Fruit fly (Drosophila melanogaster) whole organism, embryonic: Measurements from ENCODE around the gene Ilp6.

Source experiments
- C15 ChIP-seq: fragments of 200-800 bp; sonication (Bioruptor generic); IDR thresholded peaks from 3 replicates; pipeline ENCODE4 v1.3.6; 2022; ENCODE audit warnings: missing biosample characterization, missing genetic modification characterization
- CG10209 ChIP-seq: fragments of 200-800 bp; sonication (Bioruptor generic); optimal IDR thresholded peaks from 3 replicates; lab custom pipeline; 2017; ENCODE audit warnings: missing biosample characterization, mild to moderate bottlenecking, missing genetic modification characterization, missing genetic modification reagents
- CG10543 ChIP-seq: fragments of 200-800 bp; sonication (Bioruptor generic); optimal IDR thresholded peaks from 3 replicates; lab custom pipeline; 2017; ENCODE audit warnings: missing biosample characterization, mild to moderate bottlenecking, missing genetic modification characterization, moderate library complexity
- CG11504 ChIP-seq: fragments of 200-800 bp; sonication (Bioruptor generic); optimal IDR thresholded peaks from 3 replicates; lab custom pipeline; 2019; ENCODE audit warnings: missing biosample characterization, mild to moderate bottlenecking, missing genetic modification characterization, moderate library complexity
- CG12104 ChIP-seq: fragments of 200-800 bp; sonication (Bioruptor generic); optimal IDR thresholded peaks from 3 replicates; lab custom pipeline; 2016; ENCODE audit warnings: missing biosample characterization, missing genetic modification characterization
- CG13123 ChIP-seq: fragments of 200-800 bp; sonication (Bioruptor generic); optimal IDR thresholded peaks from 2 replicates; lab custom pipeline; 2016; ENCODE audit warnings: missing biosample characterization, missing genetic modification characterization
- CG16813 ChIP-seq: fragments of 200-800 bp; sonication (Bioruptor generic); IDR thresholded peaks from 3 replicates; pipeline ENCODE4 v1.3.6; 2022; ENCODE audit warnings: missing biosample characterization, missing genetic modification characterization; ENCODE audit not compliant: partially characterized antibody
- CG17385 ChIP-seq: fragments of 200-800 bp; sonication (Bioruptor generic); optimal IDR thresholded peaks from 3 replicates; lab custom pipeline; 2018; ENCODE audit warnings: missing biosample characterization, mild to moderate bottlenecking, missing genetic modification characterization
- CG17802 ChIP-seq: fragments of 200-800 bp; sonication (Bioruptor generic); optimal IDR thresholded peaks from 2 replicates; lab custom pipeline; 2018; ENCODE audit warnings: missing biosample characterization, mild to moderate bottlenecking, missing genetic modification characterization, moderate library complexity
- CG17829 ChIP-seq: fragments of 200-800 bp; optimal IDR thresholded peaks from 2 replicates; lab custom pipeline; 2019; ENCODE audit warnings: missing biosample characterization, mild to moderate bottlenecking, missing genetic modification characterization, moderate library complexity
- CG18599 ChIP-seq: fragments of 200-800 bp; sonication (Bioruptor generic); optimal IDR thresholded peaks from 3 replicates; lab custom pipeline; 2017; ENCODE audit warnings: missing biosample characterization, missing genetic modification characterization, mild to moderate bottlenecking, moderate library complexity, missing genetic modification reagents
- CG3065 ChIP-seq: fragments of 200-800 bp; sonication (Bioruptor generic); optimal IDR thresholded peaks from 2 replicates; lab custom pipeline; 2016; ENCODE audit warnings: missing biosample characterization, missing genetic modification characterization
- CG34376 ChIP-seq: fragments of 200-800 bp; sonication (Bioruptor generic); optimal IDR thresholded peaks from 2 replicates; lab custom pipeline; 2018; ENCODE audit warnings: missing biosample characterization, mild to moderate bottlenecking, missing genetic modification characterization
- CG3995 ChIP-seq: fragments of 200-800 bp; sonication (Bioruptor generic); optimal IDR thresholded peaks from 3 replicates; lab custom pipeline; 2016; ENCODE audit warnings: missing biosample characterization, missing genetic modification characterization
- CG4360 ChIP-seq: fragments of 200-800 bp; sonication (Bioruptor generic); IDR thresholded peaks from 2 replicates; pipeline ENCODE4 v1.3.6; 2022; ENCODE audit warnings: missing biosample characterization, missing genetic modification characterization
- CG6813 ChIP-seq: fragments of 200-800 bp; sonication (Bioruptor generic); optimal IDR thresholded peaks from 2 replicates; lab custom pipeline; 2017; ENCODE audit warnings: missing biosample characterization, missing genetic modification characterization, mild to moderate bottlenecking, moderate library complexity, missing genetic modification reagents
- CG8924 ChIP-seq: fragments of 200-800 bp; optimal IDR thresholded peaks from 3 replicates; lab custom pipeline; 2019; ENCODE audit warnings: missing biosample characterization, mild to moderate bottlenecking, missing genetic modification characterization, moderate library complexity
- CG9932 ChIP-seq: fragments of 200-800 bp; sonication (Bioruptor generic); IDR thresholded peaks from 2 replicates; pipeline ENCODE4 v1.3.6; 2022; ENCODE audit warnings: missing biosample characterization, missing genetic modification characterization
- Dad ChIP-seq: fragments of 200-800 bp; sonication (Bioruptor generic); optimal IDR thresholded peaks from 3 replicates; lab custom pipeline; 2016; ENCODE audit warnings: missing biosample characterization, missing genetic modification characterization
- Fer1 ChIP-seq: fragments of 200-800 bp; sonication (Bioruptor generic); optimal IDR thresholded peaks from 2 replicates; lab custom pipeline; 2017; ENCODE audit warnings: missing biosample characterization, mild to moderate bottlenecking, missing genetic modification characterization
- GATAe ChIP-seq: fragments of 200-800 bp; sonication (Bioruptor generic); conservative IDR thresholded peaks from 2 replicates; pipeline ENCODE4 v1.3.6; 2022; ENCODE audit warnings: missing biosample characterization, missing genetic modification characterization
- Hey ChIP-seq: fragments of 200-800 bp; sonication (Bioruptor generic); optimal IDR thresholded peaks from 3 replicates; lab custom pipeline; 2018; ENCODE audit warnings: missing biosample characterization, mild to moderate bottlenecking, missing genetic modification characterization
- Lim3 ChIP-seq: fragments of 200-800 bp; sonication (Bioruptor generic); IDR thresholded peaks from 2 replicates; pipeline ENCODE4 v1.3.6; 2022; ENCODE audit warnings: missing biosample characterization, missing genetic modification characterization
- Med ChIP-seq: fragments of 200-800 bp; sonication (Bioruptor generic); peaks from one replicate; lab custom pipeline; 2016; ENCODE audit warnings: missing biosample characterization, missing genetic modification characterization, mild to moderate bottlenecking, inconsistent platforms, moderate library complexity
- Mes4 ChIP-seq: fragments of 200-800 bp; sonication (Bioruptor generic); optimal IDR thresholded peaks from 2 replicates; lab custom pipeline; 2016; ENCODE audit warnings: missing biosample characterization, missing genetic modification characterization
- Mrtf ChIP-seq: fragments of 200-800 bp; sonication (Bioruptor generic); IDR thresholded peaks from 3 replicates; pipeline ENCODE4 v1.3.6; 2022; ENCODE audit warnings: missing biosample characterization, missing genetic modification characterization
- Nf-YC ChIP-seq: fragments of 200-800 bp; optimal IDR thresholded peaks from 3 replicates; lab custom pipeline; 2019; ENCODE audit warnings: missing biosample characterization, mild to moderate bottlenecking, missing genetic modification characterization, moderate library complexity
- Scr ChIP-seq: fragments of 200-800 bp; sonication (Bioruptor generic); IDR thresholded peaks from 2 replicates; pipeline ENCODE4 v1.3.6; 2022; ENCODE audit warnings: missing biosample characterization, missing genetic modification characterization; ENCODE audit not compliant: partially characterized antibody
- Usf ChIP-seq: fragments of 200-800 bp; sonication (Bioruptor generic); optimal IDR thresholded peaks from 2 replicates; lab custom pipeline; 2017; ENCODE audit warnings: missing genotype, missing biosample characterization, missing genetic modification characterization
- amos ChIP-seq: fragments of 200-800 bp; sonication (Bioruptor generic); IDR thresholded peaks from 2 replicates; pipeline ENCODE4 v1.3.6; 2022; ENCODE audit warnings: missing biosample characterization, missing genetic modification characterization; ENCODE audit not compliant: partially characterized antibody
- az2 ChIP-seq: fragments of 200-800 bp; sonication (Bioruptor generic); optimal IDR thresholded peaks from 3 replicates; lab custom pipeline; 2016; ENCODE audit warnings: missing biosample characterization, missing genetic modification characterization
- bowl ChIP-seq: fragments of 200-800 bp; sonication (Bioruptor generic); IDR thresholded peaks from 2 replicates; pipeline ENCODE4 v1.3.6; 2022; ENCODE audit warnings: missing biosample characterization, missing genetic modification characterization
- caup ChIP-seq: fragments of 200-800 bp; sonication (Bioruptor generic); optimal IDR thresholded peaks from 3 replicates; lab custom pipeline; 2017; ENCODE audit warnings: missing biosample characterization, mild to moderate bottlenecking, missing genetic modification characterization, moderate library complexity; ENCODE audit not compliant: severe bottlenecking
- crol ChIP-seq: fragments of 200-800 bp; sonication (Bioruptor generic); IDR thresholded peaks from 2 replicates; pipeline ENCODE4 v1.3.6; 2022; ENCODE audit warnings: missing biosample characterization, missing genetic modification characterization
- cwo ChIP-seq: fragments of 200-800 bp; sonication (Bioruptor generic); optimal IDR thresholded peaks from 3 replicates; lab custom pipeline; 2017; ENCODE audit warnings: missing biosample characterization, missing genetic modification characterization, mild to moderate bottlenecking, moderate library complexity, missing genetic modification reagents
- dm ChIP-seq: fragments of 200-800 bp; sonication (Bioruptor generic); optimal IDR thresholded peaks from 3 replicates; lab custom pipeline; 2016; ENCODE audit warnings: missing biosample characterization, missing genetic modification characterization
- dpn ChIP-seq, 2 experiments: fragments of 200-800 bp; sonication (Bioruptor generic); optimal IDR thresholded peaks; 3 replicates each; lab custom pipeline; 2016; ENCODE audit warnings: missing biosample characterization in 2 of 2, missing genetic modification characterization in 2 of 2
- ftz-f1 ChIP-seq: fragments of 200-800 bp; sonication (Bioruptor generic); optimal IDR thresholded peaks from 2 replicates; lab custom pipeline; 2016; ENCODE audit warnings: missing biosample characterization, missing genetic modification characterization
- grn ChIP-seq: fragments of 200-800 bp; sonication (Bioruptor generic); optimal IDR thresholded peaks from 3 replicates; lab custom pipeline; 2017; ENCODE audit warnings: missing biosample characterization, missing genetic modification characterization
- mirr ChIP-seq: fragments of 200-800 bp; sonication (Bioruptor generic); optimal IDR thresholded peaks from 3 replicates; lab custom pipeline; 2018; ENCODE audit warnings: missing biosample characterization, mild to moderate bottlenecking, missing genetic modification characterization
- pfk ChIP-seq: fragments of 200-800 bp; sonication (Bioruptor generic); optimal IDR thresholded peaks from 2 replicates; lab custom pipeline; 2018; ENCODE audit warnings: missing biosample characterization, mild to moderate bottlenecking, missing genetic modification characterization, moderate library complexity
- pita ChIP-seq: fragments of 200-800 bp; sonication (Bioruptor generic); optimal IDR thresholded peaks from 2 replicates; lab custom pipeline; 2017; ENCODE audit warnings: missing biosample characterization, mild to moderate bottlenecking, missing genetic modification characterization
- repo ChIP-seq: fragments of 200-800 bp; sonication (Bioruptor generic); optimal IDR thresholded peaks from 2 replicates; lab custom pipeline; 2016; ENCODE audit warnings: missing biosample characterization, missing genetic modification characterization
- sc ChIP-seq, 3 experiments: fragments of >200 bp in 2 of 3; fragments of 200-800 bp in 1 of 3; sonication (Bioruptor generic) in 1 of 3; optimal IDR thresholded peaks; 2 replicates in 2 of 3; 3 replicates in 1 of 3; lab custom pipeline; 2017; ENCODE audit warnings: mild to moderate bottlenecking in 1 of 3, missing biosample characterization in 1 of 3, missing genetic modification characterization in 1 of 3, missing genetic modification reagents in 1 of 3
- sd ChIP-seq: fragments of 200-800 bp; sonication (Bioruptor generic); optimal IDR thresholded peaks from 3 replicates; lab custom pipeline; 2018; ENCODE audit warnings: missing biosample characterization, mild to moderate bottlenecking, missing genetic modification characterization, moderate library complexity
- sens-2 ChIP-seq: fragments of 200-800 bp; sonication (Bioruptor generic); IDR thresholded peaks from 2 replicates; pipeline ENCODE4 v1.3.6; 2022; ENCODE audit warnings: missing biosample characterization, missing genetic modification characterization
- slou ChIP-seq: fragments of 200-800 bp; sonication (Bioruptor generic); optimal IDR thresholded peaks from 3 replicates; lab custom pipeline; 2016; ENCODE audit warnings: missing biosample characterization, missing genetic modification characterization
- sug ChIP-seq: fragments of 200-800 bp; optimal IDR thresholded peaks from 2 replicates; lab custom pipeline; 2019; ENCODE audit warnings: missing biosample characterization, mild to moderate bottlenecking, missing genetic modification characterization, moderate library complexity
- ttk ChIP-seq: fragments of 200-800 bp; sonication (Bioruptor generic); IDR thresholded peaks from 2 replicates; pipeline ENCODE4 v2.1.2; 2022; ENCODE audit warnings: missing biosample characterization, missing genetic modification characterization
- wek ChIP-seq: fragments of 200-800 bp; sonication (Bioruptor generic); optimal IDR thresholded peaks from 3 replicates; lab custom pipeline; 2018; ENCODE audit warnings: missing biosample characterization, mild to moderate bottlenecking, missing genetic modification characterization, moderate library complexity
- yki ChIP-seq: fragments of >200 bp; optimal IDR thresholded peaks from 3 replicates; lab custom pipeline; 2018

Ilp6 gene

dm6 chrX:2286255-2286654, 48.2 kb downstream of the Ilp6 start:
- TF ChIP-seq GATAe (GFP tag; lab: Robert Waterston, UW) (peak; percentile 85), Mes4 (GFP tag; lab: Kevin White, UChicago) (no peak), ttk (GFP tag; lab: Robert Waterston, UW) (no peak), CG17802 (tag; lab: Kevin White, UChicago) (no peak), yki (lab: Kevin White, UChicago) (no peak), CG8924 (tag; lab: Kevin White, UChicago) (no peak), Scr (no peak), pfk (GFP tag; lab: Kevin White, UChicago) (no peak), ftz-f1 (peak; percentile 70), CG4360 (GFP tag; lab: Robert Waterston, UW) (no peak), Med (peak; percentile 61), CG13123 (no peak), Dad (GFP tag; lab: Kevin White, UChicago) (no peak), az2 (GFP tag; lab: Kevin White, UChicago) (no peak), dm (GFP tag; lab: Kevin White, UChicago) (no peak), CG34376 (peak; percentile 45), sd (tag; lab: Kevin White, UChicago) (peak; percentile 18), wek (GFP tag; lab: Kevin White, UChicago) (no peak), grn (GFP tag; lab: Kevin White, UChicago) (peak; percentile 38), pita (no peak), crol (GFP tag; lab: Robert Waterston, UW) (peak; percentile 83), sens-2 (GFP tag; lab: Robert Waterston, UW) (no peak), bowl (GFP tag; lab: Robert Waterston, UW) (no peak), CG3995 (GFP tag; lab: Kevin White, UChicago) (no peak), Nf-YC (tag; lab: Kevin White, UChicago) (peak; percentile 13), Usf (GFP tag; lab: Kevin White, UChicago) (no peak), CG3065 (no peak), CG17385 (GFP tag; lab: Kevin White, UChicago) (no peak), Lim3 (GFP tag; lab: Robert Waterston, UW) (no peak), sug (tag; lab: Kevin White, UChicago) (peak; percentile 82), caup (GFP tag; lab: Kevin White, UChicago) (peak; percentile 22), CG9932 (0 out of 2 replicates have a peak, but pooled peaks have one; percentile 14), dpn (GFP tag; optimal IDR thresholded peaks at IDR 0.05; lab: Kevin White, UChicago) (no peak), CG11504 (tag; lab: Kevin White, UChicago) (no peak), CG10543 (GFP tag; lab: Kevin White, UChicago) (peak; percentile 28), Hey (tag; lab: Kevin White, UChicago) (peak; percentile 98), C15 (GFP tag; lab: Robert Waterston, UW) (no peak), repo (GFP tag; lab: Kevin White, UChicago) (no peak), CG17829 (tag; lab: Kevin White, UChicago) (no peak), Fer1 (GFP tag; lab: Kevin White, UChicago) (no peak), cwo (peak; percentile 59), CG18599 (peak; percentile 26), CG16813 (no peak), amos (no peak), mirr (GFP tag; lab: Kevin White, UChicago) (peak; percentile 62), Mrtf (GFP tag; lab: Robert Waterston, UW) (no peak), slou (GFP tag; lab: Kevin White, UChicago) (no peak), CG10209 (GFP tag; lab: Kevin White, UChicago) (no peak), CG12104 (no peak), sc (optimal IDR thresholded peaks at IDR 0.05; lab: Kevin White, UChicago) (no peak), sc (GFP tag; optimal IDR thresholded peaks at IDR 0.05; lab: Kevin White, UChicago) (no peak), CG6813 (no peak)
